Fruit fly (Drosophila melanogaster) whole organism, embryonic: ENCODE measurements around the gene CG42833.

Experiments used
- Adf1 ChIP-seq: fragments of 200-800 bp; sonication (Bioruptor generic); IDR thresholded peaks from 2 replicates; pipeline ENCODE4 v1.3.6; 2022; ENCODE audit warnings: missing biosample characterization, missing genetic modification characterization
- CG10147 ChIP-seq: fragments of 200-800 bp; sonication (Bioruptor generic); optimal IDR thresholded peaks from 2 replicates; lab custom pipeline; 2019; ENCODE audit warnings: missing biosample characterization, mild to moderate bottlenecking, missing genetic modification characterization, moderate library complexity
- CG10267 ChIP-seq: fragments of 200-800 bp; sonication (Bioruptor generic); optimal IDR thresholded peaks from 2 replicates; lab custom pipeline; 2018; ENCODE audit warnings: missing biosample characterization, mild to moderate bottlenecking, missing genetic modification characterization, moderate library complexity
- CG11398 ChIP-seq: fragments of 200-800 bp; sonication (Bioruptor generic); optimal IDR thresholded peaks from 2 replicates; lab custom pipeline; 2016; ENCODE audit warnings: missing biosample characterization, missing genetic modification characterization
- CG11695 ChIP-seq: fragments of 200-800 bp; sonication (Bioruptor generic); IDR thresholded peaks from 3 replicates; pipeline ENCODE4 v1.3.6; 2022; ENCODE audit warnings: missing biosample characterization, missing genetic modification characterization
- CG12299 ChIP-seq: fragments of 200-800 bp; sonication (Bioruptor generic); optimal IDR thresholded peaks from 2 replicates; lab custom pipeline; 2018; ENCODE audit warnings: missing biosample characterization, mild to moderate bottlenecking, missing genetic modification characterization
- CG1233 ChIP-seq: fragments of 200-800 bp; sonication (Bioruptor generic); optimal IDR thresholded peaks from 4 replicates; lab custom pipeline; 2018; ENCODE audit warnings: missing biosample characterization, mild to moderate bottlenecking, missing genetic modification characterization
- CG14441 ChIP-seq: fragments of 200-800 bp; sonication (Bioruptor generic); IDR thresholded peaks from 2 replicates; pipeline ENCODE4 v1.3.6; 2022; ENCODE audit warnings: missing biosample characterization, missing genetic modification characterization
- CG17385 ChIP-seq: fragments of 200-800 bp; sonication (Bioruptor generic); optimal IDR thresholded peaks from 3 replicates; lab custom pipeline; 2018; ENCODE audit warnings: missing biosample characterization, mild to moderate bottlenecking, missing genetic modification characterization
- CG1792 ChIP-seq: fragments of 200-800 bp; sonication (Bioruptor generic); optimal IDR thresholded peaks from 2 replicates; lab custom pipeline; 2016; ENCODE audit warnings: missing biosample characterization, missing genetic modification characterization
- CG18011 ChIP-seq: fragments of 200-800 bp; sonication (Bioruptor generic); optimal IDR thresholded peaks from 2 replicates; lab custom pipeline; 2017; ENCODE audit warnings: missing biosample characterization, missing genetic modification characterization, mild to moderate bottlenecking, moderate library complexity, missing genotype
- CG2202 ChIP-seq: fragments of 200-800 bp; sonication (Bioruptor generic); optimal IDR thresholded peaks from 2 replicates; lab custom pipeline; 2018; ENCODE audit warnings: missing biosample characterization, mild to moderate bottlenecking, missing genetic modification characterization
- CG3838 ChIP-seq: fragments of 200-800 bp; sonication (Bioruptor generic); optimal IDR thresholded peaks from 3 replicates; lab custom pipeline; 2016; ENCODE audit warnings: missing biosample characterization, missing genetic modification characterization
- CG3995 ChIP-seq: fragments of 200-800 bp; sonication (Bioruptor generic); optimal IDR thresholded peaks from 3 replicates; lab custom pipeline; 2016; ENCODE audit warnings: missing biosample characterization, missing genetic modification characterization
- CG6683 ChIP-seq: fragments of 200-800 bp; sonication (Bioruptor generic); optimal IDR thresholded peaks from 2 replicates; lab custom pipeline; 2017; ENCODE audit warnings: missing biosample characterization, mild to moderate bottlenecking, missing genetic modification characterization, missing genetic modification reagents
- CG7786 ChIP-seq: fragments of 200-800 bp; sonication (Bioruptor generic); optimal IDR thresholded peaks from 2 replicates; lab custom pipeline; 2016; ENCODE audit warnings: missing biosample characterization, missing genetic modification characterization
- CG8478 ChIP-seq: fragments of >200 bp; optimal IDR thresholded peaks from 2 replicates; lab custom pipeline; 2018
- D ChIP-seq, 2 experiments: fragments of 200-800 bp in 1 of 2; fragments of >200 bp in 1 of 2; sonication (Bioruptor generic) in 1 of 2; optimal IDR thresholded peaks; 2 replicates in 1 of 2; 3 replicates in 1 of 2; lab custom pipeline; 2017; ENCODE audit warnings: mild to moderate bottlenecking in 1 of 2, missing biosample characterization in 1 of 2, missing genetic modification characterization in 1 of 2, missing genetic modification reagents in 1 of 2
- Dfd ChIP-seq, 2 experiments: fragments of >200 bp; optimal IDR thresholded peaks; 2 replicates each; lab custom pipeline; 2017; ENCODE audit warnings: missing biosample characterization in 2 of 2, missing genetic modification characterization in 2 of 2
- Eip74EF ChIP-seq, 2 experiments: fragments of 200-800 bp in 1 of 2; fragments of >200 bp in 1 of 2; sonication (Bioruptor generic) in 1 of 2; optimal IDR thresholded peaks; 2 replicates each; lab custom pipeline; 2017 to 2019; ENCODE audit warnings: missing biosample characterization in 2 of 2, missing genetic modification characterization in 2 of 2, mild to moderate bottlenecking in 1 of 2, moderate library complexity in 1 of 2
- HLH4C ChIP-seq: fragments of 200-800 bp; sonication (Bioruptor generic); IDR thresholded peaks from 3 replicates; pipeline ENCODE4 v1.3.6; 2022; ENCODE audit warnings: missing biosample characterization, missing genetic modification characterization; ENCODE audit not compliant: partially characterized antibody
- Lpt ChIP-seq: fragments of >200 bp; optimal IDR thresholded peaks from 2 replicates; lab custom pipeline; 2018; ENCODE audit warnings: missing biosample characterization, missing genetic modification characterization
- MESR4 ChIP-seq: fragments of 200-800 bp; sonication (Bioruptor generic); optimal IDR thresholded peaks from 2 replicates; lab custom pipeline; 2018; ENCODE audit warnings: missing biosample characterization, mild to moderate bottlenecking, missing genetic modification characterization, moderate library complexity
- Rfx ChIP-seq: fragments of 200-800 bp; sonication (Bioruptor generic); IDR thresholded peaks from 2 replicates; pipeline ENCODE4 v1.3.6; 2022; ENCODE audit warnings: missing biosample characterization, missing genetic modification characterization
- Xrp1 ChIP-seq: fragments of 200-800 bp; sonication (Bioruptor generic); IDR thresholded peaks from 2 replicates; pipeline ENCODE4 v1.3.6; 2022; ENCODE audit warnings: missing biosample characterization, missing genetic modification characterization
- ase ChIP-seq: fragments of 200-800 bp; sonication (Bioruptor generic); IDR thresholded peaks from 3 replicates; pipeline ENCODE4 v1.3.6; 2022; ENCODE audit warnings: missing biosample characterization, missing genetic modification characterization
- bigmax ChIP-seq: fragments of 200-800 bp; sonication (Bioruptor generic); optimal IDR thresholded peaks from 2 replicates; lab custom pipeline; 2018; ENCODE audit warnings: missing biosample characterization, mild to moderate bottlenecking, missing genetic modification characterization
- bowl ChIP-seq: fragments of 200-800 bp; sonication (Bioruptor generic); IDR thresholded peaks from 2 replicates; pipeline ENCODE4 v1.3.6; 2022; ENCODE audit warnings: missing biosample characterization, missing genetic modification characterization
- bsh ChIP-seq, 2 experiments: fragments of 200-800 bp; sonication (Bioruptor generic); optimal IDR thresholded peaks; 2 replicates each; lab custom pipeline; 2017 to 2018; ENCODE audit warnings: mild to moderate bottlenecking in 2 of 2, missing biosample characterization in 2 of 2, missing genetic modification characterization in 2 of 2, moderate library complexity in 1 of 2
- chinmo ChIP-seq: fragments of 200-800 bp; sonication (Bioruptor generic); IDR thresholded peaks from 4 replicates; pipeline ENCODE4 v1.3.6; 2022; ENCODE audit warnings: missing biosample characterization, missing genetic modification characterization; ENCODE audit not compliant: partially characterized antibody
- dpn ChIP-seq, 2 experiments: fragments of 200-800 bp; sonication (Bioruptor generic); optimal IDR thresholded peaks; 3 replicates each; lab custom pipeline; 2016; ENCODE audit warnings: missing biosample characterization in 2 of 2, missing genetic modification characterization in 2 of 2
- dysf ChIP-seq: fragments of 200-800 bp; sonication (Bioruptor generic); IDR thresholded peaks from 3 replicates; pipeline ENCODE4 v1.3.6; 2022; ENCODE audit warnings: missing biosample characterization, missing genetic modification characterization
- ems ChIP-seq: fragments of 200-800 bp; sonication (Bioruptor generic); optimal IDR thresholded peaks from 3 replicates; lab custom pipeline; 2016; ENCODE audit warnings: missing biosample characterization, missing genetic modification characterization
- fu2 ChIP-seq: fragments of 200-800 bp; sonication (Bioruptor generic); optimal IDR thresholded peaks from 2 replicates; lab custom pipeline; 2016; ENCODE audit warnings: missing biosample characterization, missing genetic modification characterization
- gcm2 ChIP-seq: fragments of 200-800 bp; sonication (Bioruptor generic); optimal IDR thresholded peaks from 2 replicates; lab custom pipeline; 2016; ENCODE audit warnings: missing biosample characterization, missing genetic modification characterization
- gfzf ChIP-seq: fragments of 200-800 bp; sonication (Bioruptor generic); optimal IDR thresholded peaks from 2 replicates; lab custom pipeline; 2016; ENCODE audit warnings: missing biosample characterization, mild to moderate bottlenecking, missing genetic modification characterization, moderate library complexity
- org-1 ChIP-seq: fragments of 200-800 bp; sonication (Bioruptor generic); optimal IDR thresholded peaks from 2 replicates; lab custom pipeline; 2017; ENCODE audit warnings: missing biosample characterization, missing genetic modification characterization
- sens ChIP-seq: fragments of 200-800 bp; sonication (Bioruptor generic); peaks from one replicate; lab custom pipeline; 2016; ENCODE audit warnings: missing biosample characterization, missing genetic modification characterization
- stc ChIP-seq: fragments of 200-800 bp; sonication (Bioruptor generic); IDR thresholded peaks from 2 replicates; pipeline ENCODE4 v1.3.6; 2022; ENCODE audit warnings: missing biosample characterization, missing genetic modification characterization
- sug ChIP-seq: fragments of 200-800 bp; optimal IDR thresholded peaks from 2 replicates; lab custom pipeline; 2019; ENCODE audit warnings: missing biosample characterization, mild to moderate bottlenecking, missing genetic modification characterization, moderate library complexity
- tap ChIP-seq: fragments of 200-800 bp; optimal IDR thresholded peaks from 3 replicates; lab custom pipeline; 2019; ENCODE audit warnings: missing biosample characterization, mild to moderate bottlenecking, missing genetic modification characterization, moderate library complexity
- tna ChIP-seq: fragments of 200-800 bp; sonication (Bioruptor generic); IDR thresholded peaks from 2 replicates; pipeline ENCODE4 v1.3.6; 2022; ENCODE audit warnings: missing biosample characterization, missing genetic modification characterization; ENCODE audit not compliant: partially characterized antibody
- wdn ChIP-seq: fragments of 200-800 bp; sonication (Bioruptor generic); IDR thresholded peaks from 2 replicates; pipeline ENCODE4 v1.3.6; 2022; ENCODE audit warnings: missing biosample characterization, missing genetic modification characterization

Gene CG42833

dm6 chr3L:20230178-20230775 lies 30.4 kb downstream of the CG42833 start (continued):
- TF ChIP-seq CG7786 (no peak), tap (tag; lab: Kevin White, UChicago) (no peak), bsh (GFP tag; optimal IDR thresholded peaks at IDR 0.05; lab: Kevin White, UChicago) (peak in 1 of 2 experiments; percentile 23), CG14441 (GFP tag; lab: Robert Waterston, UW) (0 out of 2 replicates have a peak, but pooled peaks have one; percentile 25), stc (GFP tag; lab: Robert Waterston, UW) (no peak)

DNA sequence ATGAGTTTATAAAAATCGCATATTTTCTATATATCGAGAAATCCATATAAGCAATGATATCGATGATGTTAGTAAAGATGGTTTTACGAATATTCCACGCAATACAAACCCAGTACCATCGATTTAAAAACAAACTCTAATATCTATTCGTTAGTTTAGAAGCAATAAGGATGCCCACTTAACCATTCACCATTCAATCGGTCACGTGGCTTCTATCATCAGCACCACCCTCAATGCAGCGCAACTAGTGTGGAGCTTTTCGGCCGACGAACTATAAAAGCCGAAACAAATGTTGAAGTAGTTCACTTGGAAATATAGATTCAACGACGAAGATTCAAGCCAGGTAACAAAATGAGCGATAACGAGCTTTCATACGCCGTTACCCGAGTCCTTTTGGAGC lies 31.5 kb downstream of the CG42833 start, which contains the start of gene CG13813:
CG13813 (plus strand) TSS at position 301 of the 400 bp plus-strand sequence.
- no peak for TF ChIP-seq CG17385 (GFP tag; lab: Kevin White, UChicago)
- no peak for TF ChIP-seq CG2202 (tag; lab: Kevin White, UChicago)
- TF ChIP-seq tna: no peak
- TF ChIP-seq chinmo (GFP tag; lab: Robert Waterston, UW): no peak
- no peak for TF ChIP-seq wdn
- no peak for TF ChIP-seq Eip74EF (GFP tag; optimal IDR thresholded peaks at IDR 0.05; lab: Kevin White, UChicago)
- no peak for TF ChIP-seq Xrp1 (GFP tag; lab: Robert Waterston, UW)
- no peak for TF ChIP-seq CG3838
- TF ChIP-seq MESR4 (GFP tag; lab: Kevin White, UChicago): no peak
- TF ChIP-seq fu2 (GFP tag; lab: Kevin White, UChicago): no peak
- TF ChIP-seq Rfx: no peak

DNA sequence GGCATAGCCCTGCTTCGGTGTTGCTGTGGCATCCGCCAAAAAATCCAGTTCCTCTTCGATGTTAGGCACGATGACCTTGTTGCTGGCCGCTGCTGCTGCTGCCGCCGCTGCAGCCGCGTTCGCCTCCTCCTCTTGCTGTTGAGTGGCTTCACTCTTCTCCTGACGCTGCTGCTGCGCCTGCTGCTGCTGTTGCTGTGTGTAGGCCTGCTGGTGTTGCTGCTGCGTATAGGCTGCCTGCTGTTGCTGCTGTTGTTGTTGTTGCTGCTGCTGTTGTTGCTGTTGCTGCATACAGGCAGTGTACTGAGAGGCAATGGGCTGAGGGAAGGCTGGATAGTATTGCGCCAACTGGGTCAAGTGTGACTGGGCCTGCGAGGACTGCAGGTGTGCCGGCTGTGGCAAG lies 37.3 kb downstream of the CG42833 start:
- TF ChIP-seq ems: no peak
- TF ChIP-seq CG18011 (GFP tag; lab: Kevin White, UChicago): no peak
- TF ChIP-seq dysf: no peak
- no peak for TF ChIP-seq Adf1 (GFP tag; lab: Robert Waterston, UW)
- peak in 1 of 2 experiments; percentile 84 for TF ChIP-seq Dfd (GFP tag; optimal IDR thresholded peaks at IDR 0.05; lab: Kevin White, UChicago)
- no peak for TF ChIP-seq Lpt
- no peak for TF ChIP-seq CG12299 (tag; lab: Kevin White, UChicago)
- TF ChIP-seq CG10267 (tag; lab: Kevin White, UChicago): no peak
- no peak for TF ChIP-seq CG1233 (GFP tag; lab: Kevin White, UChicago)
- no peak for TF ChIP-seq CG10147 (GFP tag; lab: Kevin White, UChicago)
- no peak for TF ChIP-seq bigmax (GFP tag; lab: Kevin White, UChicago)
- peak; percentile 78 for TF ChIP-seq CG8478 (lab: Kevin White, UChicago)
- TF ChIP-seq, all 482 proteins: peak for 2

DNA sequence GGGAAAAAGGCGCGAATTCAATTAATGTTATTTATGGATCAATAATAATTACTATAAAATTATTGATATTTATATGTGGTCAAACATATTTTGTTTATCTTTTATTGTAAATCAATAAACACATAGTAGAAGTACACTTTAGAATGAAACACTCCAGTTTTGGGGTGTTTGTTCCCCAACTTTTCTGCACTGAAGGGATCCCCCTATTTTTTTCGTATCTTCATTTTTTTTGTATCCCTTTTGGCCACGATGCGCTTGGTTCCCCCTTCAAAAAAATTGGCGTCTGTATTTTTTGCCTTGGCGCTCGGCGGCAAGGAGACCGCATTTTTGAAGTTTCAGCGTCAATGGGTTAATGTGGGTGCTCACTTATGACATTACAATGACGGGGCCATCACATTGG lies 40.9 kb downstream of the CG42833 start, which contains the start of gene Clc:
Clc (plus strand) TSS at position 301 of the 400 bp plus-strand sequence.
- TF ChIP-seq sens: peak; percentile 10
- no peak for TF ChIP-seq sug
- TF ChIP-seq CG11398 (GFP tag; lab: Kevin White, UChicago): no peak

DNA sequence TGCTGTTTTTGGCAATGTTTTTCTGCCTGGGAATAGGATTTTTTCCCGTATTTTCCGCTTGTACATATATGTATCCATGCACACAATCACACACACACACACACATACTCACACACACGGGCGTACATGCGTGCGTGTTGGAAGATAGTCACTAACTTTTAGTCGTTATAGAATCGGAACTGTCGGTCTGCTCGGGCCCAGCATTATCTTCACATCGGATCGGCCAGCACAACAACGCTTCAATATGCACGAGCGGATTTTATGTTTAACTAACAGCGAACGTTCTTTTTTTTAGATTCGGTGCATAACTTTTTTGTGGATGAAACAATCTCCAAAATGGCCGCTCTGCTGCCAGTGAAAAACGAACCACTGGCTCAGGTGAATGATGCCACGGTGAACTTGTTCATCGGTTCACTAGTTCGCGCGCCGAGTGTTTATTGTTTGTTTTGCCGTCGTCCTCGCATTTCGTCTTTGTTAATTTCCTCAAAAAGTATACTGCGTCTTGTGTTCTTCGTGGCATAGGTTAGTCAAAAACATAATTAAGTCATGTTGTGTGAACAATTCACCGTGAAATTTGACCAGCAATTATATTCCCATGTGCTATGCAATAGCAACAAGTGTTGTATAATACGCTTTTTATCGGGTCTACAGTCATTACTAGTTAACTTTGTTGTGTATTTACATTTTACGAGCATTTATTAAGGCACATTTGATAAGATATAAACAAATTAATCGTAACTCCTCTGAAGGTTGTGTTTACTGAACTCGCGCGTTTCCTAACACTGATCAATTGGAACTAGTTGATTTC lies 41.5 kb downstream of the CG42833 start, which contains the start of the genes CG6951 and CG17233:
CG6951 (plus strand) TSS at position 105 of the 808 bp plus-strand sequence.
CG17233 (minus strand) TSS at position 741 of the 808 bp plus-strand sequence.
- no peak for TF ChIP-seq CG6683 (GFP tag; lab: Kevin White, UChicago)
- no peak for TF ChIP-seq gcm2 (GFP tag; lab: Kevin White, UChicago)
- no peak for TF ChIP-seq D (optimal IDR thresholded peaks at IDR 0.05; lab: Kevin White, UChicago)
- TF ChIP-seq D (GFP tag; optimal IDR thresholded peaks at IDR 0.05; lab: Kevin White, UChicago): no peak
- TF ChIP-seq CG1792: no peak
- peak; percentile 48 for TF ChIP-seq CG3995 (GFP tag; lab: Kevin White, UChicago)
- TF ChIP-seq dpn (GFP tag; optimal IDR thresholded peaks at IDR 0.05; lab: Kevin White, UChicago): peak in 1 of 2 experiments; percentile 2
- no peak for TF ChIP-seq CG11695
- no peak for TF ChIP-seq gfzf (GFP tag; lab: Kevin White, UChicago)
- TF ChIP-seq HLH4C (GFP tag; lab: Robert Waterston, UW): no peak; the same call in 2 of the 3 replicates
- no peak for TF ChIP-seq bowl
- no peak for TF ChIP-seq org-1 (GFP tag; lab: Kevin White, UChicago)
- 0 out of 3 replicates have a peak, but pooled peaks have one; percentile 4 for TF ChIP-seq ase (GFP tag; lab: Robert Waterston, UW)
